Fruit fly (Drosophila melanogaster) whole organism, adult: ENCODE data around the gene xit.

Experiments used
- CG11617 ChIP-seq: fragments of 200-800 bp; sonication (Bioruptor generic); optimal IDR thresholded peaks from 2 replicates; lab custom pipeline; 2017; ENCODE audit warnings: mild to moderate bottlenecking, missing biosample characterization, missing genetic modification reagents, missing genetic modification characterization
- CG12768 ChIP-seq: fragments of 200-800 bp; sonication (Bioruptor generic); optimal IDR thresholded peaks from 2 replicates; lab custom pipeline; 2017; ENCODE audit warnings: missing biosample characterization, missing genetic modification characterization, mild to moderate bottlenecking, moderate library complexity, missing genetic modification reagents
- CG14711 ChIP-seq: fragments of 200-800 bp; sonication (Bioruptor generic); optimal IDR thresholded peaks from 2 replicates; lab custom pipeline; 2018; ENCODE audit warnings: missing biosample characterization, mild to moderate bottlenecking, missing genetic modification characterization, moderate library complexity
- CG1620 ChIP-seq: fragments of 200-800 bp; sonication (Bioruptor generic); optimal IDR thresholded peaks from 2 replicates; lab custom pipeline; 2016; ENCODE audit warnings: missing biosample characterization, missing genetic modification characterization
- CG33017 ChIP-seq: fragments of 200-800 bp; sonication (Bioruptor generic); optimal IDR thresholded peaks from 2 replicates; lab custom pipeline; 2018; ENCODE audit warnings: missing biosample characterization, mild to moderate bottlenecking, missing genetic modification characterization, moderate library complexity
- CG5204 ChIP-seq: fragments of 200-800 bp; sonication (Bioruptor generic); optimal IDR thresholded peaks from 2 replicates; lab custom pipeline; 2016; ENCODE audit warnings: missing biosample characterization, missing genetic modification characterization
- CG7045 ChIP-seq: fragments of 200-800 bp; sonication (Bioruptor generic); optimal IDR thresholded peaks from 2 replicates; lab custom pipeline; 2017; ENCODE audit warnings: missing biosample characterization, mild to moderate bottlenecking, missing genetic modification characterization
- CG7101 ChIP-seq: fragments of 200-800 bp; sonication (Bioruptor generic); optimal IDR thresholded peaks from 2 replicates; lab custom pipeline; 2018; ENCODE audit warnings: missing biosample characterization, mild to moderate bottlenecking, missing genetic modification characterization, moderate library complexity
- Clk ChIP-seq: fragments of 200-800 bp; sonication (Bioruptor generic); optimal IDR thresholded peaks from 2 replicates; lab custom pipeline; 2017; ENCODE audit warnings: missing biosample characterization, missing genetic modification characterization
- Crg-1 ChIP-seq: fragments of 200-800 bp; sonication (Bioruptor generic); optimal IDR thresholded peaks from 2 replicates; lab custom pipeline; 2016; ENCODE audit warnings: missing biosample characterization, missing genetic modification characterization
- Hr96 ChIP-seq: fragments of 200-800 bp; sonication (Bioruptor generic); optimal IDR thresholded peaks from 2 replicates; lab custom pipeline; 2016; ENCODE audit warnings: missing biosample characterization, missing genetic modification characterization
- Mnt ChIP-seq: fragments of 200-800 bp; sonication (Bioruptor generic); optimal IDR thresholded peaks from 2 replicates; lab custom pipeline; 2016; ENCODE audit warnings: missing biosample characterization, mild to moderate bottlenecking, missing genetic modification characterization
- bab1 ChIP-seq: fragments of 200-800 bp; sonication (Bioruptor generic); optimal IDR thresholded peaks from 3 replicates; lab custom pipeline; 2019; ENCODE audit warnings: missing biosample characterization, mild to moderate bottlenecking, missing genetic modification characterization, moderate library complexity
- cic ChIP-seq: fragments of 200-800 bp; sonication (Bioruptor generic); optimal IDR thresholded peaks from 2 replicates; lab custom pipeline; 2017; ENCODE audit warnings: missing biosample characterization, mild to moderate bottlenecking, missing genetic modification characterization, moderate library complexity
- cnc ChIP-seq, 2 experiments: fragments of >200 bp; optimal IDR thresholded peaks; 2 replicates each; lab custom pipeline; 2017
- kay ChIP-seq: fragments of 200-800 bp; sonication (Bioruptor generic); peaks from one replicate; lab custom pipeline; 2016; ENCODE audit warnings: missing biosample characterization, missing genetic modification characterization, borderline replicate concordance
- ovo ChIP-seq: fragments of 200-800 bp; sonication (Bioruptor generic); optimal IDR thresholded peaks from 2 replicates; lab custom pipeline; 2016; ENCODE audit warnings: missing biosample characterization, missing genetic modification characterization
- pad ChIP-seq: fragments of 200-800 bp; sonication (Bioruptor generic); optimal IDR thresholded peaks from 3 replicates; lab custom pipeline; 2017; ENCODE audit warnings: missing biosample characterization, missing genetic modification characterization, mild to moderate bottlenecking, moderate library complexity, missing genetic modification reagents
- tj ChIP-seq: fragments of 200-800 bp; sonication (Bioruptor generic); optimal IDR thresholded peaks from 3 replicates; lab custom pipeline; 2017; ENCODE audit warnings: missing biosample characterization, mild to moderate bottlenecking, missing genetic modification characterization, moderate library complexity
- toe ChIP-seq: fragments of 200-800 bp; sonication (Bioruptor generic); optimal IDR thresholded peaks from 2 replicates; lab custom pipeline; 2016; ENCODE audit warnings: missing biosample characterization, missing genetic modification characterization

The xit gene

dm6 chrX:6799261-6800022 lies 21.4 kb upstream of the xit start:
- TF ChIP-seq CG14711 (tag; lab: Kevin White, UChicago) (peak; percentile 38), cnc (optimal IDR thresholded peaks at IDR 0.05; lab: Kevin White, UChicago) (no peak), CG12768 (GFP tag; lab: Kevin White, UChicago) (no peak), CG11617 (GFP tag; lab: Kevin White, UChicago) (peak; percentile 12), CG7101 (tag; lab: Kevin White, UChicago) (peak; percentile 53), CG7045 (GFP tag; lab: Kevin White, UChicago) (peak; percentile 8), kay (peak; percentile 51), Mnt (no peak), cic (GFP tag; lab: Kevin White, UChicago) (peak; percentile 32), pad (GFP tag; lab: Kevin White, UChicago) (peak; percentile 1), toe (no peak), CG33017 (tag; lab: Kevin White, UChicago) (peak; percentile 30)

dm6 chrX:6800726-6801296 lies 20.0 kb upstream of the xit start:
- peak; percentile 65 for TF ChIP-seq kay
- TF ChIP-seq bab1 (GFP tag; lab: Kevin White, UChicago) = peak; percentile 47
- TF ChIP-seq CG14711 (tag; lab: Kevin White, UChicago) = peak; percentile 50
- peak; percentile 28 for TF ChIP-seq CG33017 (tag; lab: Kevin White, UChicago)
- peak; percentile 45 for TF ChIP-seq CG7101 (tag; lab: Kevin White, UChicago)
- TF ChIP-seq cnc (optimal IDR thresholded peaks at IDR 0.05; lab: Kevin White, UChicago) = no peak
- no peak for TF ChIP-seq ovo (GFP tag; lab: Kevin White, UChicago)
- peak; percentile 10 for TF ChIP-seq Crg-1 (GFP tag; lab: Kevin White, UChicago)
- TF ChIP-seq CG11617 (GFP tag; lab: Kevin White, UChicago) = peak; percentile 66
- TF ChIP-seq CG12768 (GFP tag; lab: Kevin White, UChicago) = peak; percentile 79
- TF ChIP-seq CG5204 = no peak
- TF ChIP-seq Hr96 (GFP tag; lab: Kevin White, UChicago) = peak; percentile 62
- TF ChIP-seq cic (GFP tag; lab: Kevin White, UChicago) = peak; percentile 93
- no peak for TF ChIP-seq CG1620 (GFP tag; lab: Kevin White, UChicago)
- TF ChIP-seq pad (GFP tag; lab: Kevin White, UChicago) = peak; percentile 69
- peak; percentile 11 for TF ChIP-seq toe
- TF ChIP-seq Mnt = peak; percentile 59
- TF ChIP-seq CG7045 (GFP tag; lab: Kevin White, UChicago) = no peak
- TF ChIP-seq tj (GFP tag; lab: Kevin White, UChicago) = peak; percentile 37
- no peak for TF ChIP-seq Clk (GFP tag; lab: Kevin White, UChicago)

dm6 chrX:6802376-6803080 lies 18.3 kb upstream of the xit start:
- TF ChIP-seq CG5204 (no peak), Hr96 (GFP tag; lab: Kevin White, UChicago) (no peak), kay (no peak), ovo (GFP tag; lab: Kevin White, UChicago) (no peak), bab1 (GFP tag; lab: Kevin White, UChicago) (no peak), CG1620 (GFP tag; lab: Kevin White, UChicago) (no peak), cnc (optimal IDR thresholded peaks at IDR 0.05; lab: Kevin White, UChicago) (no peak), CG33017 (tag; lab: Kevin White, UChicago) (no peak), CG14711 (tag; lab: Kevin White, UChicago) (no peak), CG7045 (GFP tag; lab: Kevin White, UChicago) (no peak), Clk (GFP tag; lab: Kevin White, UChicago) (no peak), cic (GFP tag; lab: Kevin White, UChicago) (no peak), CG11617 (GFP tag; lab: Kevin White, UChicago) (no peak), Crg-1 (GFP tag; lab: Kevin White, UChicago) (no peak), tj (GFP tag; lab: Kevin White, UChicago) (no peak), CG12768 (GFP tag; lab: Kevin White, UChicago) (no peak), toe (no peak)

- TF ChIP-seq cic (GFP tag; lab: Kevin White, UChicago) (peak; percentile 3), CG5204 (peak; percentile 13), pad (GFP tag; lab: Kevin White, UChicago) (no peak), toe (peak; percentile 63), CG12768 (GFP tag; lab: Kevin White, UChicago) (no peak), CG33017 (tag; lab: Kevin White, UChicago) (peak; percentile 9), CG7101 (tag; lab: Kevin White, UChicago) (peak; percentile 30), bab1 (GFP tag; lab: Kevin White, UChicago) (peak; percentile 77), kay (no peak), Clk (GFP tag; lab: Kevin White, UChicago) (no peak), ovo (GFP tag; lab: Kevin White, UChicago) (peak; percentile 67), tj (GFP tag; lab: Kevin White, UChicago) (peak; percentile 24), cnc (optimal IDR thresholded peaks at IDR 0.05; lab: Kevin White, UChicago) (no peak), CG14711 (tag; lab: Kevin White, UChicago) (no peak), CG1620 (GFP tag; lab: Kevin White, UChicago) (peak; percentile 79), CG11617 (GFP tag; lab: Kevin White, UChicago) (no peak), Mnt (peak; percentile 71), Hr96 (GFP tag; lab: Kevin White, UChicago) (peak; percentile 39), CG7045 (GFP tag; lab: Kevin White, UChicago) (no peak), Crg-1 (GFP tag; lab: Kevin White, UChicago) (peak; percentile 17)
Observed at dm6 chrX:6803312-6803794, 17.5 kb upstream of the xit start, which contains the start of the genes C3G and pod1. Gene C3G, minus strand, starts transcription at chrX:6803593. Gene pod1, plus strand, starts transcription at chrX:6803684.
